Worm (Caenorhabditis elegans) whole organism, L3 larva: ENCODE measurements around the gene B0432.14.

Experiments used
- R02D3.7 ChIP-seq: fragments of 150-350 bp; optimal IDR thresholded peaks from 2 replicates; lab custom pipeline; 2014; ENCODE audit warnings: missing biosample characterization, missing genetic modification characterization
- ZK546.5 ChIP-seq: sonication (generic microtip); optimal IDR thresholded peaks from 2 replicates; lab custom pipeline; 2017; ENCODE audit warnings: missing biosample characterization, missing genetic modification characterization
- ama-1 ChIP-seq: fragments of 150-350 bp; optimal IDR thresholded peaks from 2 replicates; lab custom pipeline; 2018
- ceh-16 ChIP-seq: sonication (generic microtip); optimal IDR thresholded peaks from 2 replicates; lab custom pipeline; 2017; ENCODE audit warnings: missing biosample characterization, missing genetic modification characterization
- ceh-28 ChIP-seq: fragments of 150-350 bp; optimal IDR thresholded peaks from 2 replicates; lab custom pipeline; 2014; ENCODE audit warnings: missing biosample characterization, missing genetic modification reagents, missing genetic modification characterization
- ceh-82 ChIP-seq: fragments of 150-350 bp; optimal IDR thresholded peaks from 2 replicates; lab custom pipeline; 2014; ENCODE audit warnings: missing biosample characterization, missing genetic modification characterization
- ceh-9 ChIP-seq: sonication (generic microtip); optimal IDR thresholded peaks from 2 replicates; lab custom pipeline; 2018; ENCODE audit warnings: missing biosample characterization, missing genetic modification characterization
- egl-27 ChIP-seq: sonication (generic microtip); optimal IDR thresholded peaks from 4 replicates; lab custom pipeline; 2017; ENCODE audit warnings: missing biosample characterization, missing genetic modification reagents, missing genetic modification characterization
- egl-5 ChIP-seq: fragments of 150-350 bp; optimal IDR thresholded peaks from 2 replicates; lab custom pipeline; 2017; ENCODE audit warnings: missing biosample characterization, missing genetic modification reagents, missing genetic modification characterization, inconsistent platforms
- elt-1 ChIP-seq: fragments of 150-350 bp; optimal IDR thresholded peaks from 2 replicates; lab custom pipeline; 2014; ENCODE audit warnings: missing biosample characterization, missing genetic modification characterization
- elt-2 ChIP-seq: sonication (generic microtip); optimal IDR thresholded peaks from 2 replicates; lab custom pipeline; 2016; ENCODE audit warnings: missing genetic modification reagents, mild to moderate bottlenecking, missing genetic modification characterization, missing compliant biosample characterization
- eor-1 ChIP-seq, 2 experiments: fragments of 150-350 bp; optimal IDR thresholded peaks; 2 replicates each; lab custom pipeline; 2014 to 2018; ENCODE audit warnings: missing biosample characterization in 2 of 2, missing genetic modification characterization in 2 of 2
- fkh-10 ChIP-seq: sonication (generic microtip); optimal IDR thresholded peaks from 2 replicates; lab custom pipeline; 2017; ENCODE audit warnings: missing biosample characterization, missing genetic modification reagents, missing genetic modification characterization
- fkh-2 ChIP-seq: fragments of 150-350 bp; optimal IDR thresholded peaks from 2 replicates; lab custom pipeline; 2014; ENCODE audit warnings: missing biosample characterization, missing genetic modification reagents, missing genetic modification characterization
- hmg-11 ChIP-seq: sonication (generic microtip); optimal IDR thresholded peaks from 2 replicates; lab custom pipeline; 2016; ENCODE audit warnings: missing genetic modification characterization, missing compliant biosample characterization
- lin-15B ChIP-seq: fragments of 150-350 bp; optimal IDR thresholded peaks from 2 replicates; lab custom pipeline; 2014; ENCODE audit warnings: missing biosample characterization, missing genetic modification characterization
- lin-39 ChIP-seq: fragments of 150-350 bp; optimal IDR thresholded peaks from 2 replicates; lab custom pipeline; 2018; ENCODE audit warnings: missing biosample characterization, missing genetic modification reagents, missing genetic modification characterization
- lsy-12 ChIP-seq: sonication (generic microtip); optimal IDR thresholded peaks from 2 replicates; lab custom pipeline; 2016; ENCODE audit warnings: mild to moderate bottlenecking, missing genetic modification characterization, missing compliant biosample characterization
- mdl-1 ChIP-seq: fragments of 150-350 bp; optimal IDR thresholded peaks from 2 replicates; lab custom pipeline; 2014; ENCODE audit warnings: missing biosample characterization, missing genetic modification characterization
- mml-1 ChIP-seq: fragments of 150-350 bp; sonication (generic microtip); optimal IDR thresholded peaks from 3 replicates; lab custom pipeline; 2014; ENCODE audit warnings: missing biosample characterization, missing genetic modification characterization
- nfya-1 ChIP-seq: sonication (generic microtip); optimal IDR thresholded peaks from 2 replicates; lab custom pipeline; 2017; ENCODE audit warnings: missing genetic modification characterization, mild to moderate bottlenecking, missing compliant biosample characterization, antibody characterized with exemption, moderate library complexity; ENCODE audit not compliant: insufficient read depth
- nhr-12 ChIP-seq: fragments of 150-350 bp; optimal IDR thresholded peaks from 2 replicates; lab custom pipeline; 2014; ENCODE audit warnings: missing biosample characterization, missing genetic modification characterization
- nhr-23 ChIP-seq: fragments of 150-350 bp; optimal IDR thresholded peaks from 2 replicates; lab custom pipeline; 2014; ENCODE audit warnings: missing biosample characterization, missing genetic modification reagents, missing genetic modification characterization
- nhr-25 ChIP-seq: sonication (generic microtip); optimal IDR thresholded peaks from 2 replicates; lab custom pipeline; 2017; ENCODE audit warnings: missing biosample characterization, missing genetic modification characterization
- nhr-43 ChIP-seq: sonication (generic microtip); optimal IDR thresholded peaks from 2 replicates; lab custom pipeline; 2016; ENCODE audit warnings: mild to moderate bottlenecking, missing genetic modification characterization, missing compliant biosample characterization; ENCODE audit not compliant: poor library complexity, severe bottlenecking
- nhr-67 ChIP-seq: fragments of 150-350 bp; optimal IDR thresholded peaks from 2 replicates; lab custom pipeline; 2014; ENCODE audit warnings: missing biosample characterization, missing genetic modification characterization
- pha-4 ChIP-seq: fragments of 150-350 bp; optimal IDR thresholded peaks from 2 replicates; lab custom pipeline; 2014; ENCODE audit warnings: missing biosample characterization, missing genetic modification reagents, missing genetic modification characterization
- pqm-1 ChIP-seq: fragments of 150-350 bp; optimal IDR thresholded peaks from 2 replicates; lab custom pipeline; 2017; ENCODE audit warnings: missing biosample characterization, missing genetic modification characterization, inconsistent platforms
- skn-1 ChIP-seq: fragments of 150-350 bp; optimal IDR thresholded peaks from 2 replicates; lab custom pipeline; 2014; ENCODE audit warnings: missing biosample characterization, missing genetic modification characterization
- snpc-4 ChIP-seq: fragments of 150-350 bp; optimal IDR thresholded peaks from 2 replicates; lab custom pipeline; 2014; ENCODE audit warnings: missing biosample characterization, missing genetic modification characterization
- tbx-2 ChIP-seq: sonication (generic microtip); optimal IDR thresholded peaks from 2 replicates; lab custom pipeline; 2016; ENCODE audit warnings: mild to moderate bottlenecking, missing genetic modification characterization, missing compliant biosample characterization
- unc-39 ChIP-seq: sonication (generic microtip); optimal IDR thresholded peaks from 4 replicates; lab custom pipeline; 2017; ENCODE audit warnings: missing biosample characterization, missing genetic modification characterization
- unc-62 ChIP-seq: fragments of 150-350 bp; sonication (generic microtip); optimal IDR thresholded peaks from 4 replicates; lab custom pipeline; 2014; ENCODE audit warnings: missing biosample characterization, missing genetic modification reagents, missing genetic modification characterization

B0432.14 gene

DNA sequence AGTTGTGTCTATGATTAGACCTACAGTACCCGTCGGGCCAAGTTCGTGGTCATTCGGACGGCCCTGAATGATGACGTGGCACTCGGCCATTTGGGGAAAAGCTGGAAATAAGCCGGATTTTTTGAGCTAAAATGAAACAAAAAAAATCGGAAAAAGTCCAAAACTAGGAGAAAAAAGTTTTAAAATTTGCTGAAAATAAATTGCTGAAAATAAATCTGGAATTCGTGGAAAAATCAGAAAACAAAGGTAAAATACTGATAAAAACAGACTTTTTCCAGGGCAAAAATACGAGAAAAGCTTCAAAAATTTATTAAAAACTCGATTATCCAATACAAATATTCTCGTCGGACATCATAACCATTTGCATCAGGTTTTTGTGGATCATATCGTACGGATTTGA lies 19.4 kb downstream of the B0432.14 start, which contains the start of gene B0432.9:
B0432.9 (minus strand) TSS at position 101 of the 400 bp plus-strand sequence.
- TF ChIP-seq egl-27 (tag; lab: Kevin White, UChicago) (no peak), nhr-67 (no peak), ceh-9 (tag; lab: Kevin White, UChicago) (no peak), elt-2 (no peak), fkh-10 (GFP tag; lab: Kevin White, UChicago) (no peak), unc-39 (tag; lab: Kevin White, UChicago) (no peak), fkh-2 (no peak), nhr-43 (tag; lab: Kevin White, UChicago) (no peak), eor-1 (tag; optimal IDR thresholded peaks at IDR 0.05; lab: Kevin White, UChicago) (no peak)

DNA sequence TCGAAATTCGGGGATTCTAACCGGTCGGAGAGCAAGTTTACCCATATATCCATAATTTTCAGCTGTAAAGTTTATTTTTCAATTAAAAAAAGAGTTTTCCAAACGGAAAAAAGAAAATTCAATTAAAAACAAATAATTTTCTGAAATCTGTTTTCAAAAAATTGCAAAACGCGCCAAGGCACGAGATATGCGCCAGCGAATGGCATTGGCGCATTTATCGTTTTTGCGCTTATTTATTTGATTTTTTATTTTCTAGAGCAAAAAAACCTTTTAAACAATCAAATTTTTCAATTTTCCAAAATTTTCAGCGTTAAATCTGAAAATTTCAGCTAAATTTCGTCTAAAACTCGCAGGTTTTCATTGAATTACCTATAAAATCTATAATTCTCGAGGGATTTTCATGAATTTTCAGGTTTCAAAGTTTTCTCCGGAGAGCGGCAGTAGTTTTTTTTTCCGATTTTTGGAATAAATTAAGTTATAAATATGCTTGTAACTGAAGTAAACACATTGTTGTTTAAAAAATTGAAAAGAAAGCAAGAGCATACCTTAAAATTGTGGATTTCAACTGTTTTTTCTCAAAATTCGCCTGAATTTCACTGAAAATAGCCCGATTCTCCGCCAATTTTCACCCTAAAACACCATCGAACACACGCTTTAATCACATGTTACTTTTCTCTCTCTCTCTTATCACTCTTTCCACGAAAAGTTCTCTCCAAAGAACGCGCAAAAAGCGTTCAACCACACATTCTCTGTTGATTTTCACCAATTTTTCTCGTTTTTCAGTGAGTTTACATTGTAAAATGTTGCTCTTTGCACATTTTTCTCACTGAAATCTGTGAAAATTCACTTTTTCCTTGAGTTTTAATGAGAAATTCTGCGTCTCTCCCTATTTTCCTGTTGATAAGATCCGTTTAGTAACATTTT lies 21.7 kb downstream of the B0432.14 start, which contains the start of gene B0432.10:
B0432.10 (minus strand) TSS at position 649 of the 924 bp plus-strand sequence.
- TF ChIP-seq unc-62 (GFP tag; lab: Kevin White, UChicago) (no peak), lin-39 (tag; lab: Kevin White, UChicago) (peak; percentile 26), lsy-12 (tag; lab: Kevin White, UChicago) (peak; percentile 42), egl-5 (tag; lab: Kevin White, UChicago) (peak; percentile 58), ama-1 (lab: Kevin White, UChicago) (peak; percentile 40), R02D3.7 (tag; lab: Kevin White, UChicago) (peak; percentile 56), ZK546.5 (tag; lab: Kevin White, UChicago) (no peak), elt-2 (peak; percentile 32), pha-4 (tag; lab: Kevin White, UChicago) (peak; percentile 94), snpc-4 (tag; lab: Kevin White, UChicago) (peak; percentile 91), skn-1 (peak; percentile 69), hmg-11 (peak; percentile 18), fkh-10 (GFP tag; lab: Kevin White, UChicago) (peak; percentile 8), ceh-16 (no peak), ceh-82 (peak; percentile 47), nhr-23 (tag; lab: Kevin White, UChicago) (peak; percentile 90), pqm-1 (tag; lab: Kevin White, UChicago) (peak; percentile 91), ceh-28 (tag; lab: Kevin White, UChicago) (peak; percentile 18), nhr-12 (tag; lab: Kevin White, UChicago) (no peak), eor-1 (tag; optimal IDR thresholded peaks at IDR 0.05; lab: Kevin White, UChicago) (no peak), nhr-25 (tag; lab: Kevin White, UChicago) (peak; percentile 57), nhr-43 (tag; lab: Kevin White, UChicago) (no peak), nfya-1 (tag; lab: Kevin White, UChicago) (peak; percentile 88), lin-15B (tag; lab: Kevin White, UChicago) (peak; percentile 92)
- TF ChIP-seq, all 47 proteins: peak for 18

ce11 chrII:286551-286724 lies 22.3 kb downstream of the B0432.14 start, which contains the start of gene misc-1:
TSS of gene misc-1 (plus strand) at chrII:286625.
- TF ChIP-seq ceh-28 (tag; lab: Kevin White, UChicago) (peak; percentile 0), elt-1 (tag; lab: Kevin White, UChicago) (no peak)
- TF ChIP-seq, all 47 proteins: peak for 1

- TF ChIP-seq mdl-1 (no peak), lsy-12 (tag; lab: Kevin White, UChicago) (peak; percentile 7), elt-2 (peak; percentile 4), tbx-2 (tag; lab: Kevin White, UChicago) (no peak), ama-1 (lab: Kevin White, UChicago) (peak; percentile 17), mml-1 (tag; lab: Kevin White, UChicago) (no peak), nhr-43 (tag; lab: Kevin White, UChicago) (peak; percentile 48)
Measured at ce11 chrII:288705-289205, 24.6 kb downstream of the B0432.14 start, which contains the start of gene mrpl-41. TSS of gene mrpl-41 (plus strand) at chrII:288939.
